Fruit fly (Drosophila melanogaster) whole organism, prepupa: ENCODE results near the gene CG45544.

ENCODE experiments used
- CG31627 ChIP-seq: fragments of 200-800 bp; sonication (Bioruptor generic); optimal IDR thresholded peaks from 3 replicates; lab custom pipeline; 2016; ENCODE audit warnings: missing biosample characterization, missing genetic modification characterization
- CG8119 ChIP-seq: fragments of 200-800 bp; sonication (Bioruptor generic); IDR thresholded peaks from 3 replicates; pipeline ENCODE4 v1.3.6; 2022; ENCODE audit warnings: missing biosample characterization, missing genetic modification characterization
- Lpt ChIP-seq: fragments of 200-800 bp; sonication (Bioruptor generic); optimal IDR thresholded peaks from 3 replicates; lab custom pipeline; 2016; ENCODE audit warnings: missing biosample characterization, missing genetic modification characterization
- acj6 ChIP-seq: fragments of 200-800 bp; sonication (Bioruptor generic); optimal IDR thresholded peaks from 3 replicates; lab custom pipeline; 2016; ENCODE audit warnings: missing biosample characterization, missing genetic modification characterization

- TF ChIP-seq acj6 (GFP tag; lab: Kevin White, UChicago), result no peak
- no peak for TF ChIP-seq CG31627 (GFP tag; lab: Kevin White, UChicago)
- TF ChIP-seq Lpt, result no peak
- no peak for TF ChIP-seq CG8119 (GFP tag; lab: Robert Waterston, UW)
Observed at dm6 chr3R:29216484-29216863, 39.8 kb upstream of the CG45544 start.
